Fruit fly (Drosophila melanogaster): Measurements from ENCODE around the gene Sps2.
A peak's percentile ranks its signal among the peaks of the same experiment; 100 is the strongest.

Gene Sps2

DNA sequence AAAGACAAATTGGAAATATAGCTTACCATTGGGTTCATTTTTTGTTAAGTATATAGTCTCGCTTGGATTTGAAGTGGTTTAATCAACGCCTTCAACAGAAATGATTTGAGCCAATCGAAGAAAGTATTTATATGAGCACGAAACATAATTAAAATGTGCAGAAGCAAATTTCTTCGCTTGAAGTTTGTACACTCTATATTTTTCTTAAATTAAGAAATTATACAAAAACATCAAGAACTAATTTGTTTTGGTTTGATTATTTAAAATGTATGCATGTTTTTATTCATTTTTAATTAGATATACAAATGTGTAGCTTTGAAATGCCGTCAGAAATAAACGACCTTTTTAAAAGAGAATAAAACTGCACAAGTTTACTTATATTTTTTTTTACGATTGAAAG, 40.5 kb upstream of the Sps2 start, which contains the start of gene CG13138:
Gene CG13138 (minus strand): TSS at position 101 of the 400 bp plus-strand sequence.
- TF ChIP-seq dmrt93B (GFP tag; optimal IDR thresholded peaks at IDR 0.05) (no peak), h (GFP tag; optimal IDR thresholded peaks at IDR 0.05) (no peak), foxo (GFP tag; optimal IDR thresholded peaks at IDR 0.05) (no peak), dl (GFP tag; optimal IDR thresholded peaks at IDR 0.05; ENCODE audit: insufficient read depth in 1 of 2, partially characterized antibody in 2 of 2) (no peak), br (GFP tag; optimal IDR thresholded peaks at IDR 0.05) (no peak), woc (GFP tag; optimal IDR thresholded peaks at IDR 0.05) (no peak), lola (GFP tag; optimal IDR thresholded peaks at IDR 0.05) (no peak)

DNA sequence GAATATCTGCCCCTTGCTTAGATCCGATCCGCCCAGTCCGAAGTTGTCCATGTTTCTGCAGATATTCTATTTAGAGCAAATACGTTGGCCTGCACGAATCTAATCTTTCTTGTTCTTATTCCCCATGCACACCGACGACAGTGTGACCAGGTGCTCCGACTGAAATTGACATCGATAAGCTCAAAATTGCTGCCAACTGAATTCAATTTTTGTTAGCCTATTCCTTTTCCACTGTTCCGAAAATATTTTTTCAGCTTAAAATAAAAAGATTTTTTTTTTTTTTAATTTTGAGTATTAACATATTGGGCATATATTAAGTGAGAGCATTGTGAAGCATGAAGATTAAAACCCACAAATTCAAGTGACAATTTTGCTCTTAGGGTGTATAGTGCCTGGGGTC, 38.6 kb upstream of the Sps2 start, which contains the start of gene nmd:
Gene nmd (minus strand): TSS at position 162 of the 400 bp plus-strand sequence.
- no peak for TF ChIP-seq lola (GFP tag; optimal IDR thresholded peaks at IDR 0.05)
- TF ChIP-seq woc (GFP tag; optimal IDR thresholded peaks at IDR 0.05) = peak; percentile 69
- TF ChIP-seq dsf (GFP tag; optimal IDR thresholded peaks at IDR 0.05; ENCODE audit: borderline replicate concordance) = no peak
- TF ChIP-seq Mio (GFP tag; optimal IDR thresholded peaks at IDR 0.05) = no peak
- TF ChIP-seq sv (GFP tag; optimal IDR thresholded peaks at IDR 0.05) = no peak
- TF ChIP-seq ey (GFP tag; optimal IDR thresholded peaks at IDR 0.05) = no peak
- no peak for TF ChIP-seq GATAd (GFP tag; optimal IDR thresholded peaks at IDR 0.05)
- no peak for TF ChIP-seq Jra (GFP tag; optimal IDR thresholded peaks at IDR 0.05)
- TF ChIP-seq CG32264 (GFP tag; optimal IDR thresholded peaks at IDR 0.05) = no peak
- TF ChIP-seq HLH106 (tag; optimal IDR thresholded peaks at IDR 0.05) = peak; percentile 21
- TF ChIP-seq Abd-B (GFP tag; optimal IDR thresholded peaks at IDR 0.05) = no peak
- TF ChIP-seq Rel (GFP tag; optimal IDR thresholded peaks at IDR 0.05) = no peak
- TF ChIP-seq Rel (tag; optimal IDR thresholded peaks at IDR 0.05) = peak; percentile 70

DNA sequence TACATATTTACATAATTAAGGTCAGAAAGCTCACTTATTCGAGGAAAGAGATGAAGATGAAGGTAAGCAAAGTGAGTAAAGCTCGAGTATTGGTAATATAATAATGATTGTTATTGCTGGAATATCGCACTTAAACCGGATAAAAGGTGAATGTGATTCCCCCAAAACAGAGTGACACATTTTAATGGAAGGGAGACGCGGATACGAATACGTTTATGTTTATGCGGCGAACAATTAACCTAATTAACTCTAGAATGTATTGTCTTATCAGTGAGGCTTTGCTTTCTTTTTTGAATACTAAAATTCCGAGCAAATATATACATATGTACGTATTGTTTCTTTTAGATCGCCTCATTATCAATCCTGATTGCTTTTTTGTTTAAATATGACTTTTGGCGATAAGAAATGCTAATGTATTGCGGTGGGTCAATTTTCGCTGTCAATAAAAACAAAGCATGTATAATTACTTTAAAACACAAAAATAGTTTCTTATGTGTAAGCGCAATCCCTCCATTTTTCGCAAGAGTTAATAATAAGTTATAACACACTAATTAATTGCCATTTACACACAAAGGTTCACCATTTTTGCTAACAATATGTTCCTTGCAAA, 36.8 kb upstream of the Sps2 start:
- TF ChIP-seq Rel (GFP tag; optimal IDR thresholded peaks at IDR 0.05) (no peak), Rel (tag; optimal IDR thresholded peaks at IDR 0.05) (peak; percentile 92), Dfd (GFP tag; optimal IDR thresholded peaks at IDR 0.05) (no peak), ey (GFP tag; optimal IDR thresholded peaks at IDR 0.05) (no peak), OdsH (GFP tag; optimal IDR thresholded peaks at IDR 0.05) (no peak)

DNA sequence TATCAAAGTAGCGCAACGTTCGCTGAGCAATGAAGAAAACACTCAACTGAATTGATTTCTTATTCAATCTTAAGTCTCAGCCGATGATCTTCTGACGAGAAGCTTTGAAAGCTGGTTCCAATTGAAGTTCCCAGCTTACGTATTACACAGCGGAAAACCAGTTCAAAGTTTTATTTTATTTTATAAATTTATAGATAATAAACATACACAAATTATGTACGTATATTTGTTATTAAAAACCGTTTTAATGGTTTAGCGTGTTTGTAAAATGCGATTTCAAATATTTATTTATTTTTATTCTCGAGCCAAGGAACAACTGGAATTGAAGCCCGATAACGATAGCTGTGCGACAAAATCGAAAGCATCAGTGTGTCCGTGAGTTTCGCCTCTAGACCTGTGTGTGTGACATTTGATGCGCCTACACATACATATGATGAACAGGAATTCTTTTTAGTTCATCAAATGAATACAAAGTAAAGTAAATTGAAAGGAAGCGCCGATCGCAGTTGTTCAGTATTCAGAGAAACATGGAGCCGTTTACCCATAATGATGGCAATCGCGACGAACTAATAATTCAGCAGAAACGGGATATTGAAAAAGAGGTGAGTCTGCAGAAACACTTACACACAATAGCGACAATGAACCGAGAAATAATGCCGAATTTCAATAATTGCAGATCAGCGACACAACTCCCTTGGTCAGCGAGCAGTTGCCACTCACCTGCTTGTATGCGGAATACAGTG, 35.7 kb upstream of the Sps2 start, which contains the start of the genes CG5390 and CG4968:
Gene CG5390 (minus strand): TSS at position 77 of the 743 bp plus-strand sequence.
Gene CG4968 (plus strand): TSS at position 405 of the 743 bp plus-strand sequence.
- TF ChIP-seq CG32264 (GFP tag; optimal IDR thresholded peaks at IDR 0.05) = no peak
- TF ChIP-seq dl (GFP tag; optimal IDR thresholded peaks at IDR 0.05; ENCODE audit: insufficient read depth in 1 of 2, partially characterized antibody in 2 of 2) = no peak
- TF ChIP-seq tai (GFP tag; optimal IDR thresholded peaks at IDR 0.05) = peak; percentile 66
- peak; percentile 82 for TF ChIP-seq HLH106 (tag; optimal IDR thresholded peaks at IDR 0.05)
- no peak for TF ChIP-seq jim (GFP tag; optimal IDR thresholded peaks at IDR 0.05)
- peak; percentile 67 for TF ChIP-seq woc (GFP tag; optimal IDR thresholded peaks at IDR 0.05)
- TF ChIP-seq Mio (GFP tag; optimal IDR thresholded peaks at IDR 0.05) = no peak
- peak in 1 of 2 experiments; percentile 84 for TF ChIP-seq foxo (GFP tag; optimal IDR thresholded peaks at IDR 0.05)
- TF ChIP-seq Hr78 (GFP tag; optimal IDR thresholded peaks at IDR 0.05) = no peak
- peak; percentile 80 for TF ChIP-seq rgr (GFP tag; optimal IDR thresholded peaks at IDR 0.05)
- TF ChIP-seq Hnf4 (GFP tag; optimal IDR thresholded peaks at IDR 0.05) = peak; percentile 79
- TF ChIP-seq Abd-B (GFP tag; optimal IDR thresholded peaks at IDR 0.05) = no peak
- no peak for TF ChIP-seq br (GFP tag; optimal IDR thresholded peaks at IDR 0.05)
- peak; percentile 69 for TF ChIP-seq ey (GFP tag; optimal IDR thresholded peaks at IDR 0.05)
- TF ChIP-seq Jra (GFP tag; optimal IDR thresholded peaks at IDR 0.05) = peak; percentile 56
- TF ChIP-seq Vsx2 (GFP tag; optimal IDR thresholded peaks at IDR 0.05; ENCODE audit: partially characterized antibody) = no peak
- TF ChIP-seq Sp1 (GFP tag; optimal IDR thresholded peaks at IDR 0.05) = peak; percentile 85
- TF ChIP-seq Dfd (GFP tag; optimal IDR thresholded peaks at IDR 0.05) = no peak
- TF ChIP-seq dmrt93B (GFP tag; optimal IDR thresholded peaks at IDR 0.05) = no peak
- TF ChIP-seq OdsH (GFP tag; optimal IDR thresholded peaks at IDR 0.05) = peak; percentile 81
- TF ChIP-seq sage (GFP tag; optimal IDR thresholded peaks at IDR 0.05) = peak; percentile 88
- no peak for TF ChIP-seq GATAd (GFP tag; optimal IDR thresholded peaks at IDR 0.05)
- TF ChIP-seq CrebA (GFP tag; optimal IDR thresholded peaks at IDR 0.05; ENCODE audit: borderline replicate concordance) = no peak
- TF ChIP-seq pan (optimal IDR thresholded peaks at IDR 0.05) = no peak
- no peak for TF ChIP-seq lola (GFP tag; optimal IDR thresholded peaks at IDR 0.05)
- TF ChIP-seq sv (GFP tag; optimal IDR thresholded peaks at IDR 0.05) = peak; percentile 52
- TF ChIP-seq Hr83 (GFP tag; optimal IDR thresholded peaks at IDR 0.05; ENCODE audit: poor library complexity, severe bottlenecking) = no peak
- no peak for TF ChIP-seq Myc (optimal IDR thresholded peaks at IDR 0.05)
- TF ChIP-seq brk (GFP tag; optimal IDR thresholded peaks at IDR 0.05) = peak; percentile 90
- no peak for TF ChIP-seq fru (GFP tag; optimal IDR thresholded peaks at IDR 0.05)
- TF ChIP-seq Dif (GFP tag; optimal IDR thresholded peaks at IDR 0.05; ENCODE audit: partially characterized antibody) = peak; percentile 3
- no peak for TF ChIP-seq N (GFP tag; optimal IDR thresholded peaks at IDR 0.05)
- TF ChIP-seq dsf (GFP tag; optimal IDR thresholded peaks at IDR 0.05; ENCODE audit: borderline replicate concordance) = peak; percentile 46
- TF ChIP-seq Rel (GFP tag; optimal IDR thresholded peaks at IDR 0.05) = peak; percentile 84
- TF ChIP-seq Rel (tag; optimal IDR thresholded peaks at IDR 0.05) = peak; percentile 69
- TF ChIP-seq h (GFP tag; optimal IDR thresholded peaks at IDR 0.05) = peak; percentile 74
- no peak for TF ChIP-seq usp (GFP tag; optimal IDR thresholded peaks at IDR 0.05)
- peak; percentile 72 for TF ChIP-seq CG9705 (GFP tag; optimal IDR thresholded peaks at IDR 0.05)
